Fruit fly (Drosophila melanogaster) whole organism: Measurements from ENCODE around the gene Kif19A.

Experiments
- CG8478 ChIP-seq: fragments of >200 bp; optimal IDR thresholded peaks from 2 replicates; lab custom pipeline; 2018; ENCODE audit warnings: inconsistent platforms
- Dll ChIP-seq: fragments of >200 bp; optimal IDR thresholded peaks from 2 replicates; lab custom pipeline; 2017
- pan ChIP-seq: fragments of >200 bp; optimal IDR thresholded peaks from 2 replicates; lab custom pipeline; 2017
- psq ChIP-seq: fragments of >200 bp; optimal IDR thresholded peaks from 2 replicates; lab custom pipeline; 2017
- usp ChIP-seq: fragments of >200 bp; optimal IDR thresholded peaks from 2 replicates; lab custom pipeline; 2017; ENCODE audit warnings: missing biosample characterization, missing genetic modification characterization, mixed read lengths

DNA sequence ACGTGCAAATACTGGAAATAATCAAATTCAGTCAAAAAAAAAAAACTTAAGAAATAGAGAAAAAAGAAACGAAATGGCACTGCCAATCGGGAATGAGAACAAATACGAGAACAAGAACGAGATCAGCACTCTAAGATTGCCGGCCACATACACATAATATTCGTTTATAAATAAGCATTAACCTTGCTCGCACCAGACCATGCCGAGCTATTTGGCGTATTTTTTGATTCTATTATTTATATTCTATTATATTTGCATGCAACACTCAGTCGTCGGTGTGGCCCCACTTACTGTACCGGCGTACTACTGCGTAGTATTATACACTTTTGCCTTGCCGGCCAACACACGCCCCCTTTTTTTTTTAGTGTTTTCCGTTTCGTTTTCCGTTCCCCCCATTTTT is 47.6 kb downstream of the Kif19A start:
- no peak for TF ChIP-seq usp (GFP tag; lab: Kevin White, UChicago)
- no peak for TF ChIP-seq psq (lab: Kevin White, UChicago)
- TF ChIP-seq pan, result no peak
- no peak for TF ChIP-seq CG8478 (lab: Kevin White, UChicago)
- no peak for TF ChIP-seq Dll (lab: Kevin White, UChicago)
